Worm (Caenorhabditis elegans) whole organism, young adult: ENCODE results near the gene K10G6.9.

ENCODE experiments used
- B0019.2 ChIP-seq: fragments of 200-800 bp; sonication (Bioruptor generic); conservative IDR thresholded peaks from 2 replicates; pipeline ENCODE4 v1.3.6; 2022; ENCODE audit warnings: missing genetic modification reagents, missing genetic modification characterization, missing compliant biosample characterization
- B0035.1 ChIP-seq: sonication (generic microtip); optimal IDR thresholded peaks from 2 replicates; lab custom pipeline; 2016; ENCODE audit warnings: missing genetic modification characterization, mild to moderate bottlenecking, missing compliant biosample characterization, missing genotype, missing genetic modification reagents
- B0261.1 ChIP-seq: sonication (generic microtip); optimal IDR thresholded peaks from 2 replicates; lab custom pipeline; 2016; ENCODE audit warnings: mild to moderate bottlenecking, missing genetic modification characterization, moderate library complexity, missing compliant biosample characterization
- B0336.3 ChIP-seq: fragments of 200-800 bp; sonication (Bioruptor generic); IDR thresholded peaks from 2 replicates; pipeline ENCODE4 v1.3.6; 2022; ENCODE audit warnings: missing genetic modification characterization, missing compliant biosample characterization
- C06A6.2 ChIP-seq: fragments of 200-800 bp; sonication (Bioruptor generic); conservative IDR thresholded peaks from 2 replicates; pipeline ENCODE4 v1.3.6; 2022; ENCODE audit warnings: missing genetic modification characterization, missing compliant biosample characterization
- F23B12.7 ChIP-seq: sonication (generic microtip); optimal IDR thresholded peaks from 2 replicates; lab custom pipeline; 2017; ENCODE audit warnings: missing genetic modification characterization, mild to moderate bottlenecking, missing compliant biosample characterization, antibody characterized with exemption, moderate library complexity; ENCODE audit not compliant: insufficient read depth
- F33H1.4 ChIP-seq: fragments of 200-800 bp; sonication (Bioruptor generic); IDR thresholded peaks from 2 replicates; pipeline ENCODE4 v1.3.6; 2022; ENCODE audit warnings: missing genetic modification reagents, missing genetic modification characterization, missing compliant biosample characterization
- T26A5.8 ChIP-seq: sonication (generic microtip); optimal IDR thresholded peaks from 2 replicates; lab custom pipeline; 2016; ENCODE audit warnings: missing genetic modification characterization, missing compliant biosample characterization
- ama-1 ChIP-seq, 3 experiments: fragments of 150-350 bp in 1 of 3; sonication (generic microtip) in 2 of 3; optimal IDR thresholded peaks; 2 replicates each; lab custom pipeline; 2014 to 2018; ENCODE audit warnings: missing biosample characterization in 2 of 3, missing genetic modification characterization in 2 of 3, missing genetic modification reagents in 2 of 3
- atf-7 ChIP-seq: sonication (generic microtip); optimal IDR thresholded peaks from 2 replicates; lab custom pipeline; 2017; ENCODE audit warnings: mild to moderate bottlenecking, missing genetic modification characterization, missing compliant biosample characterization
- athp-1 ChIP-seq: sonication (generic microtip); optimal IDR thresholded peaks from 2 replicates; lab custom pipeline; 2017; ENCODE audit warnings: mild to moderate bottlenecking, missing genetic modification characterization, missing compliant biosample characterization
- attf-5 ChIP-seq: fragments of 200-800 bp; sonication (Bioruptor generic); optimal IDR thresholded peaks from 2 replicates; lab custom pipeline; 2018; ENCODE audit warnings: mild to moderate bottlenecking, missing genetic modification characterization, missing compliant biosample characterization
- attf-6 ChIP-seq: fragments of 200-800 bp; sonication (Bioruptor generic); IDR thresholded peaks from 2 replicates; pipeline ENCODE4 v1.3.6; 2022; ENCODE audit warnings: missing genetic modification reagents, missing genetic modification characterization, missing compliant biosample characterization
- cebp-1 ChIP-seq, 2 experiments: fragments of 200-800 bp in 1 of 2; sonication (Bioruptor generic) in 1 of 2; sonication (generic microtip) in 1 of 2; IDR thresholded peaks in 1 of 2; optimal IDR thresholded peaks in 1 of 2; 2 replicates each; pipeline versions ENCODE4 v1.3.6 to Lab custom; 2017 to 2022; ENCODE audit warnings: missing compliant biosample characterization in 2 of 2, missing genetic modification characterization in 2 of 2, mild to moderate bottlenecking in 1 of 2, missing genetic modification reagents in 1 of 2, moderate library complexity in 1 of 2
- cebp-2 ChIP-seq: fragments of 200-800 bp; sonication (Bioruptor generic); IDR thresholded peaks from 2 replicates; pipeline ENCODE4 v1.3.6; 2022; ENCODE audit warnings: missing genetic modification characterization, missing compliant biosample characterization
- ceh-58 ChIP-seq: fragments of 200-800 bp; sonication (Bioruptor generic); IDR thresholded peaks from 2 replicates; pipeline ENCODE4 v1.3.6; 2022; ENCODE audit warnings: missing genetic modification characterization, missing compliant biosample characterization
- ceh-79 ChIP-seq: sonication (generic microtip); optimal IDR thresholded peaks from 2 replicates; lab custom pipeline; 2017; ENCODE audit warnings: mild to moderate bottlenecking, missing genetic modification characterization, missing compliant biosample characterization
- egrh-3 ChIP-seq: fragments of 200-800 bp; sonication (Bioruptor generic); IDR thresholded peaks from 2 replicates; pipeline ENCODE4 v1.3.6; 2022; ENCODE audit warnings: missing genetic modification reagents, missing genetic modification characterization, missing compliant biosample characterization
- ets-4 ChIP-seq: fragments of 200-800 bp; sonication (Bioruptor generic); optimal IDR thresholded peaks from 2 replicates; lab custom pipeline; 2018; ENCODE audit warnings: mild to moderate bottlenecking, missing genetic modification characterization, missing compliant biosample characterization
- hlh-26 ChIP-seq: fragments of 200-800 bp; sonication (Bioruptor generic); conservative IDR thresholded peaks from 2 replicates; pipeline ENCODE4 v1.3.6; 2022; ENCODE audit warnings: missing genetic modification reagents, missing genetic modification characterization, missing compliant biosample characterization
- hsf-1 ChIP-seq: fragments of 200-800 bp; sonication (Bioruptor generic); IDR thresholded peaks from 2 replicates; pipeline ENCODE4 v1.3.6; 2022; ENCODE audit warnings: missing genetic modification reagents, missing genetic modification characterization, missing compliant biosample characterization
- let-526 ChIP-seq: fragments of 200-800 bp; sonication (Bioruptor generic); IDR thresholded peaks from 2 replicates; pipeline ENCODE4 v1.3.6; 2022; ENCODE audit warnings: missing genetic modification reagents, missing genetic modification characterization, missing compliant biosample characterization
- lir-1 ChIP-seq: fragments of 200-800 bp; sonication (Bioruptor generic); conservative IDR thresholded peaks from 2 replicates; pipeline ENCODE4 v1.3.6; 2022; ENCODE audit warnings: missing genetic modification reagents, missing genetic modification characterization, missing compliant biosample characterization
- rcor-1 ChIP-seq: fragments of 200-800 bp; sonication (Bioruptor generic); IDR thresholded peaks from 2 replicates; pipeline ENCODE4 v1.3.6; 2022; ENCODE audit warnings: missing genetic modification reagents, missing genetic modification characterization, missing compliant biosample characterization
- repo-1 ChIP-seq: sonication (generic microtip); optimal IDR thresholded peaks from 2 replicates; lab custom pipeline; 2017; ENCODE audit warnings: mild to moderate bottlenecking, missing genetic modification characterization, missing compliant biosample characterization
- sea-2 ChIP-seq: fragments of 200-800 bp; sonication (Bioruptor generic); IDR thresholded peaks from 2 replicates; pipeline ENCODE4 v1.3.6; 2022; ENCODE audit warnings: missing genetic modification characterization, missing compliant biosample characterization
- snpc-1.1 ChIP-seq: sonication (generic microtip); optimal IDR thresholded peaks from 2 replicates; lab custom pipeline; 2017; ENCODE audit warnings: missing genetic modification characterization, mild to moderate bottlenecking, missing compliant biosample characterization, antibody characterized with exemption, moderate library complexity, missing genotype, missing genetic modification reagents; ENCODE audit not compliant: insufficient read depth
- snpc-1.3 ChIP-seq: sonication (generic microtip); optimal IDR thresholded peaks from 2 replicates; lab custom pipeline; 2017; ENCODE audit warnings: missing genetic modification characterization, mild to moderate bottlenecking, missing compliant biosample characterization, antibody characterized with exemption, moderate library complexity, missing genotype, missing genetic modification reagents; ENCODE audit not compliant: insufficient read depth
- tbx-9 ChIP-seq: sonication (generic microtip); optimal IDR thresholded peaks from 2 replicates; lab custom pipeline; 2016; ENCODE audit warnings: borderline replicate concordance, missing genetic modification characterization, inconsistent platforms, missing compliant biosample characterization
- tlf-1 ChIP-seq: fragments of 200-800 bp; sonication (Bioruptor generic); optimal IDR thresholded peaks from 2 replicates; lab custom pipeline; 2018; ENCODE audit warnings: mild to moderate bottlenecking, missing genetic modification characterization, missing compliant biosample characterization
- unc-130 ChIP-seq: sonication (generic microtip); optimal IDR thresholded peaks from 2 replicates; lab custom pipeline; 2016; ENCODE audit warnings: missing genetic modification reagents, missing genetic modification characterization, missing compliant biosample characterization
- zfh-2 ChIP-seq: fragments of 200-800 bp; sonication (Bioruptor generic); conservative IDR thresholded peaks from 2 replicates; pipeline ENCODE4 v1.3.6; 2022; ENCODE audit warnings: missing genetic modification reagents, missing genetic modification characterization, missing compliant biosample characterization
- zim-3 ChIP-seq: sonication (generic microtip); optimal IDR thresholded peaks from 2 replicates; lab custom pipeline; 2017; ENCODE audit warnings: mild to moderate bottlenecking, missing genetic modification characterization, moderate library complexity, missing compliant biosample characterization
- ztf-25 ChIP-seq: fragments of 200-800 bp; sonication (Bioruptor generic); IDR thresholded peaks from 2 replicates; pipeline ENCODE4 v1.3.6; 2022; ENCODE audit warnings: missing genetic modification reagents, missing genetic modification characterization, missing compliant biosample characterization
- ztf-6 ChIP-seq: fragments of 200-800 bp; sonication (Bioruptor generic); IDR thresholded peaks from 2 replicates; pipeline ENCODE4 v1.3.6; 2022; ENCODE audit warnings: missing genetic modification reagents, missing genetic modification characterization, missing compliant biosample characterization

The K10G6.9 gene

DNA sequence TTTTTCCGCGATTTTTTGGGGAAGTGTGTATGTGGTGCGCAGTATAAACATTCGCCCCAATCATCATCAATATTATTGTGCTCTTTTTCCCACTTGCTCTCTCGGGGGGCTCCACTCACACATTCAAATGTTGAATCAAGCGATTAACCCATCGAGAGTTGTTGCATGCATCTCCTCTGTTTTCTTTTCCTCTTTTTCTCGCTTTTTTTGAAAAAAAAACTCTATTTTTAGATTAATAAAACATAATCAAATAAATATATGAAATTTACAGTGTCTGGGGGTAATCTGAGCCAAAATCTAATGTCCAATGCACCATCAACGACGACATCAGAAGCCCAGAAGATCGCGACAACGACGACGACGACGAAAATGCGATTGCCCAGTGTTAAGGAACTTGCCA, 32.6 kb downstream of the K10G6.9 start, which contains the start of gene ephx-1:
Gene ephx-1 (plus strand): TSS at position 301 of the 400 bp plus-strand sequence.
- TF ChIP-seq B0035.1 (tag; lab: Kevin White, UChicago) (no peak), F33H1.4 (no peak), egrh-3 (GFP tag; lab: Robert Waterston, UW) (no peak), athp-1 (tag; lab: Kevin White, UChicago) (no peak), attf-5 (no peak), unc-130 (GFP tag; lab: Kevin White, UChicago) (no peak), ets-4 (GFP tag; lab: Kevin White, UChicago) (no peak), ztf-25 (GFP tag; lab: Robert Waterston, UW) (no peak), lir-1 (GFP tag; lab: Robert Waterston, UW) (no peak), tlf-1 (GFP tag; lab: Kevin White, UChicago) (no peak), tbx-9 (no peak), let-526 (GFP tag; lab: Robert Waterston, UW) (no peak), zim-3 (tag; lab: Kevin White, UChicago) (no peak), ama-1 (optimal IDR thresholded peaks at IDR 0.05; lab: Kevin White, UChicago) (no peak), ama-1 (GFP tag; optimal IDR thresholded peaks at IDR 0.05; lab: Kevin White, UChicago) (no peak), F23B12.7 (tag; lab: Kevin White, UChicago) (no peak), snpc-1.1 (tag; lab: Kevin White, UChicago) (no peak), ceh-79 (tag; lab: Kevin White, UChicago) (no peak), repo-1 (no peak)

ce11 chrII:4007972-4008371, 35.9 kb downstream of the K10G6.9 start:
- TF ChIP-seq cebp-1 (GFP tag; IDR thresholded peaks at IDR 0.05; lab: Robert Waterston, UW) (no peak), cebp-1 (tag; optimal IDR thresholded peaks at IDR 0.05; lab: Kevin White, UChicago) (no peak), zfh-2 (GFP tag; lab: Robert Waterston, UW) (peak; percentile 78), egrh-3 (GFP tag; lab: Robert Waterston, UW) (peak; percentile 37; the same call in 1 of the 2 replicates), rcor-1 (GFP tag; lab: Robert Waterston, UW) (no peak), sea-2 (0 out of 2 replicates have a peak, but pooled peaks have one; percentile 43), F33H1.4 (no peak), attf-6 (GFP tag; lab: Robert Waterston, UW) (no peak), cebp-2 (GFP tag; lab: Robert Waterston, UW) (no peak)

- no peak for TF ChIP-seq hlh-26 (GFP tag; lab: Robert Waterston, UW)
- TF ChIP-seq B0336.3 (GFP tag; lab: Robert Waterston, UW) = no peak
- TF ChIP-seq T26A5.8 (tag; lab: Kevin White, UChicago) = no peak
- TF ChIP-seq hsf-1 (GFP tag; lab: Robert Waterston, UW) = no peak
- TF ChIP-seq B0019.2 (GFP tag; lab: Robert Waterston, UW) = no peak
- TF ChIP-seq ceh-58 (GFP tag; lab: Robert Waterston, UW) = no peak
- no peak for TF ChIP-seq attf-5
- TF ChIP-seq B0261.1 (tag; lab: Kevin White, UChicago) = no peak
- TF ChIP-seq ztf-6 (GFP tag; lab: Robert Waterston, UW) = no peak
- TF ChIP-seq snpc-1.3 (tag; lab: Kevin White, UChicago) = no peak
- no peak for TF ChIP-seq atf-7 (tag; lab: Kevin White, UChicago)
- TF ChIP-seq C06A6.2 (GFP tag; lab: Robert Waterston, UW) = no peak
- TF ChIP-seq F33H1.4 = no peak
Measured at ce11 chrII:4011518-4011917, 39.5 kb downstream of the K10G6.9 start.
